Fruit fly (Drosophila melanogaster): ENCODE data around the gene SNCF.

SNCF gene

DNA sequence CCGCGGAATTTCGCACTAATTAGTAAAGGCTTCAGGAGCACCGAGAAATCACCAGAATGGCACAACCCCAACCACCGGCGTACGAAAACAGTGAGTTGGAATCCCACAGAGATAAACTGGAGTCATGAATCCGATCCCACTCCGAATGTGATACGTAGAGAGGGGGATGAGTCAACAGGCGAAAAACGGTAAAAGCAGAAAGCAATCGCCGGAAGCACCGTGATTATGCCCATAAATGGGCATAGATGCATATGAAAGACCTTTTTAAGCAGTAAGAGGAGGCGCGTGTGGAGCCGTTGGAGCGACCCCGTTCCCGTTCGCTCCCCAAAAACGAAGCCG, 34.5 kb downstream of the SNCF start:
- TF ChIP-seq CG11617 (GFP tag; optimal IDR thresholded peaks at IDR 0.05) (no peak), CG5204 (GFP tag; optimal IDR thresholded peaks at IDR 0.05) (no peak), CG1620 (GFP tag; optimal IDR thresholded peaks at IDR 0.05) (no peak), cnc (optimal IDR thresholded peaks at IDR 0.05) (no peak), pad (GFP tag; optimal IDR thresholded peaks at IDR 0.05) (peak; percentile 34), CG33017 (tag; optimal IDR thresholded peaks at IDR 0.05) (no peak), Clk (GFP tag; optimal IDR thresholded peaks at IDR 0.05) (no peak), tj (GFP tag; optimal IDR thresholded peaks at IDR 0.05) (peak; percentile 36), cic (GFP tag; optimal IDR thresholded peaks at IDR 0.05) (no peak), bab1 (GFP tag; optimal IDR thresholded peaks at IDR 0.05) (no peak), CG7045 (GFP tag; optimal IDR thresholded peaks at IDR 0.05) (no peak), CG12768 (GFP tag; optimal IDR thresholded peaks at IDR 0.05) (no peak), CG7101 (tag; optimal IDR thresholded peaks at IDR 0.05) (no peak), Crg-1 (GFP tag; optimal IDR thresholded peaks at IDR 0.05) (no peak)

DNA sequence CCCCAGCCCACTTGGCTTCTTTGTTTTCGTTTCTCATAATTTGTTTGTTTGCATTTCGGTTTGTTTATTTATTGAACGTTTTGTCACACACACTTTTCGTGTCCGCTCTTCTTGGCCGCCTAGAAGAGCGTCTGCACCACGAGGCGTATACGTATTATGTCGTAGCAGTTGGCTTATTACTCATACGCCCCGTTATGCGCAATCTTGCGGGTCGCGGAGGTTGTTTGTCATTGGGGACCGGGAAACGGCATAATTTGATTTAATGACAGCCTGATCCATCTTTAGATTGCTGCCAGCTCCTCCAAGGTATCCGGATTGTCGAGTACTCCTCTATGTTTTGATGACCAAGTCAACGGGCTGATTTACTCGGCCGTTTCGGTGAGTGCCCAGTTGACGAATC, 41.8 kb downstream of the SNCF start:
- TF ChIP-seq CG12768 (GFP tag; optimal IDR thresholded peaks at IDR 0.05) (no peak), kay (GFP tag; ENCODE audit: borderline replicate concordance) (peak; percentile 15)

DNA sequence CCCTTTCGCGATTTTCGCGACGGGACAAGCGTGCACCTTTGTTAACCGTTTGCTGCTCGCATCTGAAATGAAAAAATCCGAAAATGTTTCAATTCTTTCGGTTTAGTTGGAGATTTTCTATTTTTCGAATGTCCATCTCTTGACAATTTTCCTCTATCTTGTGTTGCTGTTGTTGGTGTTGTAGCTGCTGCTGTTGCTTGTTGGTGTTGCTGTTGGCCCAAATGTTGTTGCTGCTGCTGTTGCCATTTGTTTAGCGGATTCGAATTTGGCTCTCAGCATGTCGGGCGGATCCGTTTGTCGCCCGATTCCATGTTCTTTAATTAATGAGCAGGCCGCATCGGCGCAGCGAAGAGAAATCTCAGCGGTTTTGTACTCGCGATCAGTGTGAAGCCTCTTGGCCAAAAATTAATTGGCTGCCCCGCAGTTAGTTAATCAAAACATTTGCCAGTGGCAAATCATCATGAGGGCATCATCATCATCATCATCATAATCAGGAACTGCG, 44.0 kb downstream of the SNCF start, which contains the start of gene CG32121:
Gene CG32121, minus strand, starts transcription at position 51 of the 502 bp plus-strand sequence.
- TF ChIP-seq CG5204 (GFP tag; optimal IDR thresholded peaks at IDR 0.05) (no peak), pad (GFP tag; optimal IDR thresholded peaks at IDR 0.05) (no peak), CG11617 (GFP tag; optimal IDR thresholded peaks at IDR 0.05) (no peak), cic (GFP tag; optimal IDR thresholded peaks at IDR 0.05) (no peak), CG14711 (tag; optimal IDR thresholded peaks at IDR 0.05) (no peak), CG7101 (tag; optimal IDR thresholded peaks at IDR 0.05) (no peak), cnc (optimal IDR thresholded peaks at IDR 0.05) (no peak), bab1 (GFP tag; optimal IDR thresholded peaks at IDR 0.05) (no peak)

DNA sequence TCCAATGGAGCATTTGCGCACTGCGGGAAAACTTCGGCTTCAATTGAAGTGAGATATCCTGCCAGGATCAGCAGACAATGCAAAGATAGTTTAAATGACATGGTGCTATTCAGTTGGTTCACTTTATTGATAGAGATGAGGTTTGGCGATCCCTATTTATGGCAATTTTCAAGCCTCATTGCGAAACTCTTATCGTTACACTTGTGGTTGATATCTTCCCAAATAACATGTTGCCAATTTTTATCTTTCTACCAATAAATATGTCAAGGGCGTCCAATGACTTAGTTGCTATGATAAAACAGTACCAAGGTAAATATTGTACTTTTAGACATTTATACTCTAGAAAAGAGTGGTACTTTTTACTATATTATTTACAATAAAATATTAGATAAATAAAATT, 45.7 kb downstream of the SNCF start, which contains the start of gene CG33263:
Gene CG33263, minus strand, starts transcription at position 101 of the 400 bp plus-strand sequence.
- TF ChIP-seq CG33017 (tag; optimal IDR thresholded peaks at IDR 0.05), result no peak
- no peak for TF ChIP-seq Hr96 (GFP tag; optimal IDR thresholded peaks at IDR 0.05)
- TF ChIP-seq Mnt (GFP tag; optimal IDR thresholded peaks at IDR 0.05), result no peak
- TF ChIP-seq ovo (GFP tag; optimal IDR thresholded peaks at IDR 0.05), result no peak
- TF ChIP-seq CG1620 (GFP tag; optimal IDR thresholded peaks at IDR 0.05), result no peak
- no peak for TF ChIP-seq kay (GFP tag; ENCODE audit: borderline replicate concordance)
- TF ChIP-seq toe (GFP tag; optimal IDR thresholded peaks at IDR 0.05), result no peak
- TF ChIP-seq CG14711 (tag; optimal IDR thresholded peaks at IDR 0.05), result no peak
- no peak for TF ChIP-seq Crg-1 (GFP tag; optimal IDR thresholded peaks at IDR 0.05)
- no peak for TF ChIP-seq CG7045 (GFP tag; optimal IDR thresholded peaks at IDR 0.05)

DNA sequence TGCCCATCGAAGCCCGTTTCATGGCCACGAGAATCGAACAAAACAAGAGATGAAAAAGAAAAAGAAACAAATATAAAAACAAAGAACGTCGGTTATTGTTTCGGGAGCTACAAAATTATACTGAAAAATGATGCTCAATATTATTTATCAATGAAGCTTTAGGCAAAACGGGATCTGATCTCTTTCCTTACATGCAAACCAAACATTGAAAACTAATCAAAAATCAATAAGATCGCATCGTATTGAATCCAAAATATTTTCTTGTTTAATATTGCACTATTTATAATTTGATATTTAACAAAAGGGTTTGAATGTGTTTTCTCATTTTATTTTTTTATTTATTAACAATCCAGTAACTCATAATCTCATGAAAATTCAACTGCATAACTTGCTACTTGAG, 47.2 kb downstream of the SNCF start, which contains the start of gene CG14106:
Gene CG14106, minus strand, starts transcription at position 101 of the 400 bp plus-strand sequence.
- TF ChIP-seq bab1 (GFP tag; optimal IDR thresholded peaks at IDR 0.05) (no peak), kay (GFP tag; ENCODE audit: borderline replicate concordance) (no peak), CG7045 (GFP tag; optimal IDR thresholded peaks at IDR 0.05) (no peak), CG12768 (GFP tag; optimal IDR thresholded peaks at IDR 0.05) (no peak), ovo (GFP tag; optimal IDR thresholded peaks at IDR 0.05) (no peak), tj (GFP tag; optimal IDR thresholded peaks at IDR 0.05) (no peak), Hr96 (GFP tag; optimal IDR thresholded peaks at IDR 0.05) (no peak), CG33017 (tag; optimal IDR thresholded peaks at IDR 0.05) (no peak), Crg-1 (GFP tag; optimal IDR thresholded peaks at IDR 0.05) (no peak), Mnt (GFP tag; optimal IDR thresholded peaks at IDR 0.05) (no peak), CG11617 (GFP tag; optimal IDR thresholded peaks at IDR 0.05) (no peak), toe (GFP tag; optimal IDR thresholded peaks at IDR 0.05) (no peak), cic (GFP tag; optimal IDR thresholded peaks at IDR 0.05) (no peak), Clk (GFP tag; optimal IDR thresholded peaks at IDR 0.05) (no peak), cnc (optimal IDR thresholded peaks at IDR 0.05) (no peak), CG1620 (GFP tag; optimal IDR thresholded peaks at IDR 0.05) (no peak), pad (GFP tag; optimal IDR thresholded peaks at IDR 0.05) (no peak)

DNA sequence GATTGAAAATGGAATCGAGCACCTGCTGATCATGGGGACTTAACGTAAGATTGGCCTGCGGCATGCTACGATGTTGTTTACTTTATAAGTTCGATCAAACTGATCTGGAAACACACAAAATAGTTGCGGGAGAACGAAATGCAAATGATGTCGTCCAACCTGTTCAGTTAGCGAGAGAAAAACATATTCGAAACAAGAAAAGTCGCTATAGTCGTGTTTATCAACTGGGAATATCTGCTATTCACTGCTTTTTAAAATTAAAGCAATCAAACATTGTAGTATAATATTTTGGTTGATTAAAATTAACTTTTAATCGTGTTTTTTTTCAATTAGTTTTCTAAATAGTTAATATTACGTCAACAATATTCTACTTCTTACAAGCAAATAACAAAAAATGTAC, 48.2 kb downstream of the SNCF start, which contains the start of gene CG14105:
Gene CG14105, minus strand, starts transcription at position 101 of the 400 bp plus-strand sequence.
- TF ChIP-seq CG14711 (tag; optimal IDR thresholded peaks at IDR 0.05) (no peak), Mnt (GFP tag; optimal IDR thresholded peaks at IDR 0.05) (no peak), CG5204 (GFP tag; optimal IDR thresholded peaks at IDR 0.05) (no peak), CG1620 (GFP tag; optimal IDR thresholded peaks at IDR 0.05) (no peak), Crg-1 (GFP tag; optimal IDR thresholded peaks at IDR 0.05) (no peak), CG33017 (tag; optimal IDR thresholded peaks at IDR 0.05) (no peak), bab1 (GFP tag; optimal IDR thresholded peaks at IDR 0.05) (no peak)

All from whole organism, adult.